Worm (Caenorhabditis elegans) whole organism, young adult: ENCODE measurements around the gene srg-6.

ENCODE experiments used
- B0336.3 ChIP-seq: fragments of 200-800 bp; sonication (Bioruptor generic); IDR thresholded peaks from 2 replicates; pipeline ENCODE4 v1.3.6; 2022; ENCODE audit warnings: missing genetic modification characterization, missing compliant biosample characterization
- C17E4.6 ChIP-seq: fragments of 200-800 bp; sonication (Bioruptor generic); IDR thresholded peaks from 2 replicates; pipeline ENCODE4 v1.3.6; 2022; ENCODE audit warnings: missing genetic modification reagents, missing genetic modification characterization, missing compliant biosample characterization
- T07F8.4 ChIP-seq: sonication (generic microtip); optimal IDR thresholded peaks from 2 replicates; lab custom pipeline; 2016; ENCODE audit warnings: mild to moderate bottlenecking, missing genetic modification characterization, moderate library complexity, missing compliant biosample characterization
- T26A5.8 ChIP-seq: sonication (generic microtip); optimal IDR thresholded peaks from 2 replicates; lab custom pipeline; 2016; ENCODE audit warnings: missing genetic modification characterization, missing compliant biosample characterization
- Y67H2A.10 ChIP-seq: fragments of 200-800 bp; sonication (Bioruptor generic); conservative IDR thresholded peaks from 2 replicates; pipeline ENCODE4 v1.3.6; 2022; ENCODE audit warnings: missing genetic modification reagents, missing genetic modification characterization, missing compliant biosample characterization
- ZK185.1 ChIP-seq: sonication (generic microtip); optimal IDR thresholded peaks from 2 replicates; lab custom pipeline; 2016; ENCODE audit warnings: mild to moderate bottlenecking, missing genetic modification characterization, missing compliant biosample characterization; ENCODE audit not compliant: poor library complexity, severe bottlenecking
- akir-1 ChIP-seq: fragments of 200-800 bp; sonication (Bioruptor generic); optimal IDR thresholded peaks from 2 replicates; lab custom pipeline; 2018; ENCODE audit warnings: mild to moderate bottlenecking, missing genetic modification characterization, moderate library complexity, missing compliant biosample characterization
- athp-1 ChIP-seq: sonication (generic microtip); optimal IDR thresholded peaks from 2 replicates; lab custom pipeline; 2017; ENCODE audit warnings: mild to moderate bottlenecking, missing genetic modification characterization, missing compliant biosample characterization
- attf-5 ChIP-seq: fragments of 200-800 bp; sonication (Bioruptor generic); optimal IDR thresholded peaks from 2 replicates; lab custom pipeline; 2018; ENCODE audit warnings: mild to moderate bottlenecking, missing genetic modification characterization, missing compliant biosample characterization
- bed-2 ChIP-seq: fragments of 200-800 bp; sonication (Bioruptor generic); IDR thresholded peaks from 2 replicates; pipeline ENCODE4 v1.3.6; 2022; ENCODE audit warnings: missing genetic modification reagents, missing genetic modification characterization, missing compliant biosample characterization
- cebp-1 ChIP-seq, 2 experiments: fragments of 200-800 bp in 1 of 2; sonication (Bioruptor generic) in 1 of 2; sonication (generic microtip) in 1 of 2; IDR thresholded peaks in 1 of 2; optimal IDR thresholded peaks in 1 of 2; 2 replicates each; pipeline versions ENCODE4 v1.3.6 to Lab custom; 2017 to 2022; ENCODE audit warnings: missing compliant biosample characterization in 2 of 2, missing genetic modification characterization in 2 of 2, mild to moderate bottlenecking in 1 of 2, missing genetic modification reagents in 1 of 2, moderate library complexity in 1 of 2
- ceh-27 ChIP-seq: fragments of 200-800 bp; sonication (Bioruptor generic); optimal IDR thresholded peaks from 2 replicates; lab custom pipeline; 2018; ENCODE audit warnings: mild to moderate bottlenecking, missing genetic modification characterization, moderate library complexity, missing compliant biosample characterization
- ceh-40 ChIP-seq: fragments of 200-800 bp; sonication (Bioruptor generic); IDR thresholded peaks from 2 replicates; pipeline ENCODE4 v1.3.6; 2022; ENCODE audit warnings: missing genetic modification characterization, missing compliant biosample characterization
- ceh-58 ChIP-seq: fragments of 200-800 bp; sonication (Bioruptor generic); IDR thresholded peaks from 2 replicates; pipeline ENCODE4 v1.3.6; 2022; ENCODE audit warnings: missing genetic modification characterization, missing compliant biosample characterization
- die-1 ChIP-seq: sonication (generic microtip); optimal IDR thresholded peaks from 2 replicates; lab custom pipeline; 2016; ENCODE audit warnings: missing genotype, mild to moderate bottlenecking, missing genetic modification characterization, missing compliant biosample characterization
- dpff-1 ChIP-seq: sonication (generic microtip); optimal IDR thresholded peaks from 2 replicates; lab custom pipeline; 2017; ENCODE audit warnings: mild to moderate bottlenecking, missing genetic modification characterization, missing compliant biosample characterization
- egrh-3 ChIP-seq: fragments of 200-800 bp; sonication (Bioruptor generic); IDR thresholded peaks from 2 replicates; pipeline ENCODE4 v1.3.6; 2022; ENCODE audit warnings: missing genetic modification reagents, missing genetic modification characterization, missing compliant biosample characterization
- him-1 ChIP-seq: sonication (generic microtip); optimal IDR thresholded peaks from 2 replicates; lab custom pipeline; 2016; ENCODE audit warnings: missing genotype, missing genetic modification reagents, missing genetic modification characterization, missing compliant biosample characterization
- hlh-12 ChIP-seq: sonication (generic microtip); optimal IDR thresholded peaks from 2 replicates; lab custom pipeline; 2016; ENCODE audit warnings: missing genetic modification characterization, missing compliant biosample characterization
- hlh-26 ChIP-seq: fragments of 200-800 bp; sonication (Bioruptor generic); conservative IDR thresholded peaks from 2 replicates; pipeline ENCODE4 v1.3.6; 2022; ENCODE audit warnings: missing genetic modification reagents, missing genetic modification characterization, missing compliant biosample characterization
- hmg-1.2 ChIP-seq: fragments of 200-800 bp; sonication (Bioruptor generic); IDR thresholded peaks from 2 replicates; pipeline ENCODE4 v1.3.6; 2022; ENCODE audit warnings: missing genetic modification reagents, missing genetic modification characterization, missing compliant biosample characterization
- hrde-1 ChIP-seq: sonication (generic microtip); optimal IDR thresholded peaks from 2 replicates; lab custom pipeline; 2016; ENCODE audit warnings: missing genetic modification characterization, mild to moderate bottlenecking, missing compliant biosample characterization, moderate library complexity, missing genotype, missing genetic modification reagents, borderline replicate concordance
- lag-1 ChIP-seq: fragments of 200-800 bp; sonication (Bioruptor generic); IDR thresholded peaks from 2 replicates; pipeline ENCODE4 v1.3.6; 2022; ENCODE audit warnings: missing genetic modification reagents, missing genetic modification characterization, missing compliant biosample characterization
- let-607 ChIP-seq, 2 experiments: fragments of 200-800 bp in 1 of 2; sonication (Bioruptor generic) in 1 of 2; sonication (generic microtip) in 1 of 2; optimal IDR thresholded peaks; 2 replicates each; lab custom pipeline; 2016 to 2018; ENCODE audit warnings: mild to moderate bottlenecking in 2 of 2, missing compliant biosample characterization in 2 of 2, missing genetic modification characterization in 2 of 2, moderate library complexity in 2 of 2, missing genotype in 1 of 2
- lin-26 ChIP-seq: fragments of 200-800 bp; sonication (Bioruptor generic); IDR thresholded peaks from 2 replicates; pipeline ENCODE4 v1.3.6; 2022; ENCODE audit warnings: missing genetic modification reagents, missing genetic modification characterization, missing compliant biosample characterization
- lsl-1 ChIP-seq: fragments of 200-800 bp; sonication (Bioruptor generic); optimal IDR thresholded peaks from 2 replicates; lab custom pipeline; 2018; ENCODE audit warnings: mild to moderate bottlenecking, missing genetic modification characterization, moderate library complexity, missing compliant biosample characterization
- madf-6 ChIP-seq: fragments of 200-800 bp; sonication (Bioruptor generic); IDR thresholded peaks from 2 replicates; pipeline ENCODE4 v1.3.6; 2022; ENCODE audit warnings: missing genetic modification reagents, missing genetic modification characterization, missing compliant biosample characterization
- madf-8 ChIP-seq: fragments of 200-800 bp; sonication (Bioruptor generic); conservative IDR thresholded peaks from 2 replicates; pipeline ENCODE4 v1.3.6; 2022; ENCODE audit warnings: missing genetic modification reagents, missing genetic modification characterization, missing compliant biosample characterization
- mcd-1 ChIP-seq: fragments of 200-800 bp; sonication (Bioruptor generic); IDR thresholded peaks from 2 replicates; pipeline ENCODE4 v1.3.6; 2022; ENCODE audit warnings: missing genetic modification reagents, missing genetic modification characterization, missing compliant biosample characterization
- nfya-1 ChIP-seq: sonication (generic microtip); optimal IDR thresholded peaks from 2 replicates; lab custom pipeline; 2017; ENCODE audit warnings: antibody characterized with exemption, missing compliant biosample characterization, missing genetic modification characterization, borderline replicate concordance; ENCODE audit not compliant: insufficient read depth
- nfyb-1 ChIP-seq: fragments of 200-800 bp; sonication (Bioruptor generic); IDR thresholded peaks from 2 replicates; pipeline ENCODE4 v1.3.6; 2022; ENCODE audit warnings: missing genetic modification reagents, missing genetic modification characterization, missing compliant biosample characterization
- nhr-179 ChIP-seq: sonication (generic microtip); optimal IDR thresholded peaks from 2 replicates; lab custom pipeline; 2016; ENCODE audit warnings: mild to moderate bottlenecking, missing genetic modification characterization, missing compliant biosample characterization
- nhr-27 ChIP-seq: fragments of 200-800 bp; sonication (Bioruptor generic); optimal IDR thresholded peaks from 2 replicates; lab custom pipeline; 2018; ENCODE audit warnings: mild to moderate bottlenecking, missing genetic modification characterization, moderate library complexity, missing compliant biosample characterization
- nhr-90 ChIP-seq: sonication (generic microtip); optimal IDR thresholded peaks from 2 replicates; lab custom pipeline; 2016; ENCODE audit warnings: missing genotype, mild to moderate bottlenecking, missing genetic modification characterization, missing compliant biosample characterization
- rec-8 ChIP-seq, 2 experiments: sonication (generic microtip); optimal IDR thresholded peaks; 2 replicates each; lab custom pipeline; 2016; ENCODE audit warnings: mild to moderate bottlenecking in 2 of 2, missing genetic modification characterization in 2 of 2, missing genetic modification reagents in 2 of 2, missing genotype in 2 of 2, missing biosample characterization in 1 of 2, missing compliant biosample characterization in 1 of 2, moderate library complexity in 1 of 2
- rpc-1 ChIP-seq, 2 experiments: fragments of 150-350 bp in 1 of 2; sonication (generic microtip) in 1 of 2; optimal IDR thresholded peaks; 2 replicates each; lab custom pipeline; 2014 to 2018; ENCODE audit warnings: missing biosample characterization in 1 of 2, missing genetic modification characterization in 1 of 2, missing genetic modification reagents in 1 of 2, missing genotype in 1 of 2
- snpc-3.4 ChIP-seq: sonication (generic microtip); optimal IDR thresholded peaks from 2 replicates; lab custom pipeline; 2017; ENCODE audit warnings: missing genetic modification characterization, mild to moderate bottlenecking, missing compliant biosample characterization, antibody characterized with exemption, moderate library complexity, missing genotype, missing genetic modification reagents
- tbx-9 ChIP-seq: sonication (generic microtip); optimal IDR thresholded peaks from 2 replicates; lab custom pipeline; 2016; ENCODE audit warnings: borderline replicate concordance, missing genetic modification characterization, inconsistent platforms, missing compliant biosample characterization
- tlf-1 ChIP-seq: fragments of 200-800 bp; sonication (Bioruptor generic); optimal IDR thresholded peaks from 2 replicates; lab custom pipeline; 2018; ENCODE audit warnings: mild to moderate bottlenecking, missing genetic modification characterization, missing compliant biosample characterization
- xnd-1 ChIP-seq: sonication (generic microtip); optimal IDR thresholded peaks from 2 replicates; lab custom pipeline; 2016; ENCODE audit warnings: missing genotype, missing genetic modification reagents, missing genetic modification characterization, missing compliant biosample characterization
- ztf-22 ChIP-seq: fragments of 200-800 bp; sonication (Bioruptor generic); optimal IDR thresholded peaks from 2 replicates; lab custom pipeline; 2018; ENCODE audit warnings: mild to moderate bottlenecking, missing genetic modification characterization, moderate library complexity, missing compliant biosample characterization
- ztf-28 ChIP-seq: fragments of 200-800 bp; sonication (Bioruptor generic); IDR thresholded peaks from 2 replicates; pipeline ENCODE4 v1.3.6; 2022; ENCODE audit warnings: missing genetic modification reagents, missing genetic modification characterization, missing compliant biosample characterization
- ztf-6 ChIP-seq: fragments of 200-800 bp; sonication (Bioruptor generic); IDR thresholded peaks from 2 replicates; pipeline ENCODE4 v1.3.6; 2022; ENCODE audit warnings: missing genetic modification reagents, missing genetic modification characterization, missing compliant biosample characterization

Gene srg-6

DNA sequence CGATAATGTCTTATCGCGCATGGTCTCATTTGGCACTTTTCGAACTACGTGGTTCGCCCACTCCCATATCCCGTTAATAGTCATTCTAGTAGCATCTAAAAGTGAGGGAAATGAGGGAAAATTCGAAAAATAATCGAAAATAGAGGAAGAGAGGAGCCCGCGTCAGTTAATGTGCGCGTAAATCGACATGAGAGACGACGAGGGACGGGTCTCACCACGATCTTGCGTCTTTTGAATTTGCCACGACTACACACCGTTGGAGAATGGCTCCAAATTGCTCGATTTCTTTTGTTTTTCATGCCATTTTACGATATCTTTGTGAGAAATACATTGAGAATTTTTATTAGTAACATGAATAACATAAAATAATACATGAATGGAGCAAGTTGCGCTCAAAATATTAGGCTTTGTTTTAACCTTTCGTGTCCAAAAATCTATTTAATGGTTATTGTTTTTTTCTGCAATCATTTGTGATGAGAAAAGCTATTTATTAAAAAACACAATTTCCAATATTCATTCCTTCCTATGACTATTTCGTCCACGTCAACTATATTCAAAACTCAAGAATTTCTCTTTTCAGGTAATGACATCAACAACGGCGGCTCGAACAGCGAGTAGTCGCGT is 17.6 kb downstream of the srg-6 start, which contains the start of the genes gen-1 and stt-3 (continued):
- TF ChIP-seq ztf-22 = no peak
- no peak for TF ChIP-seq egrh-3 (GFP tag; lab: Robert Waterston, UW)
- peak; percentile 8 for TF ChIP-seq lsl-1 (GFP tag; lab: Kevin White, UChicago)
- TF ChIP-seq hmg-1.2 (GFP tag; lab: Robert Waterston, UW) = peak; percentile 27; the same call in 1 of the 2 replicates
- TF ChIP-seq tlf-1 = no peak
- TF ChIP-seq athp-1 = no peak
- TF ChIP-seq rec-8 (tag; optimal IDR thresholded peaks at IDR 0.05; lab: Kevin White, UChicago) = no peak
- TF ChIP-seq xnd-1 (tag; lab: Kevin White, UChicago) = no peak
- TF ChIP-seq madf-8 (GFP tag; lab: Robert Waterston, UW) = no peak
- no peak for TF ChIP-seq ZK185.1 (tag; lab: Kevin White, UChicago)
- TF ChIP-seq let-607 (tag; optimal IDR thresholded peaks at IDR 0.05; lab: Kevin White, UChicago) = peak in 1 of 2 experiments; percentile 27
- no peak for TF ChIP-seq nfyb-1
- no peak for TF ChIP-seq madf-6 (GFP tag; lab: Robert Waterston, UW)

DNA sequence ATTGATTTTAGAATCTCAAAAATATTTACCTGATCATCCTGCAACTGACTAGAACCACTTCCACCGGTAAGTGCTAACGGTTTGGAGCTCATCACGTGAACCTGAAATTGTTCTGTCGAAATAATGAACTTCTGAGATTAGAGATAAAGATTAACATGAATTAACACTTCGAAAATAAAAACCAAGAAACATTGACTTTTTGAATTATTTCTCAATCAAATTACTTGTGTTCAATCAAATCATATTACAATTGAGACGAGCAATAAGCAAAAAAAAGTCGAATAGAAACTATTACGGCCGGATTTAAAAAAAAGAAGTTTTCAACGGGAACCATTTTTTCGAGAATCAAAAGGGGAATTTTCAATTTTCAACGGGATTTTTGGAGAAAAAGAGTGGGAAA is 20.1 kb downstream of the srg-6 start, which contains the start of gene bcas-2:
Gene bcas-2 (minus strand): TSS at position 101 of the 400 bp plus-strand sequence.
- TF ChIP-seq mcd-1 (GFP tag; lab: Robert Waterston, UW) = no peak
- TF ChIP-seq C17E4.6 (GFP tag; lab: Robert Waterston, UW) = no peak
- no peak for TF ChIP-seq him-1 (tag; lab: Kevin White, UChicago)
- TF ChIP-seq tbx-9 (tag; lab: Kevin White, UChicago) = no peak
- TF ChIP-seq B0336.3 (GFP tag; lab: Robert Waterston, UW) = no peak
- TF ChIP-seq nhr-179 (tag; lab: Kevin White, UChicago) = no peak
- TF ChIP-seq hlh-12 (tag; lab: Kevin White, UChicago) = no peak
- no peak for TF ChIP-seq cebp-1 (GFP tag; IDR thresholded peaks at IDR 0.05; lab: Robert Waterston, UW)
- TF ChIP-seq cebp-1 (tag; optimal IDR thresholded peaks at IDR 0.05; lab: Kevin White, UChicago) = no peak
- TF ChIP-seq nhr-27 = no peak
- TF ChIP-seq lag-1 (GFP tag; lab: Robert Waterston, UW) = no peak
- TF ChIP-seq die-1 = no peak
- TF ChIP-seq dpff-1 (tag; lab: Kevin White, UChicago) = no peak
- TF ChIP-seq ceh-40 (GFP tag; lab: Robert Waterston, UW) = no peak
- no peak for TF ChIP-seq rpc-1 (optimal IDR thresholded peaks at IDR 0.05; lab: Kevin White, UChicago)
- TF ChIP-seq rpc-1 (tag; optimal IDR thresholded peaks at IDR 0.05; lab: Kevin White, UChicago) = no peak
- TF ChIP-seq Y67H2A.10 = no peak
- TF ChIP-seq ceh-27 (GFP tag; lab: Kevin White, UChicago) = no peak
- TF ChIP-seq hlh-26 (GFP tag; lab: Robert Waterston, UW) = no peak
- no peak for TF ChIP-seq T26A5.8 (tag; lab: Kevin White, UChicago)
- no peak for TF ChIP-seq nhr-90 (tag; lab: Kevin White, UChicago)
- no peak for TF ChIP-seq snpc-3.4 (tag; lab: Kevin White, UChicago)

- no peak for TF ChIP-seq bed-2 (GFP tag; lab: Robert Waterston, UW)
- TF ChIP-seq attf-5 (GFP tag; lab: Kevin White, UChicago) = no peak
- TF ChIP-seq lin-26 = no peak
- no peak for TF ChIP-seq nfyb-1
- TF ChIP-seq hrde-1 (tag; lab: Kevin White, UChicago) = no peak
- TF ChIP-seq ztf-6 (GFP tag; lab: Robert Waterston, UW) = no peak
- TF ChIP-seq tlf-1 = no peak
- no peak for TF ChIP-seq ceh-58 (GFP tag; lab: Robert Waterston, UW)
- TF ChIP-seq akir-1 (GFP tag; lab: Kevin White, UChicago) = no peak
- no peak for TF ChIP-seq ztf-28 (GFP tag; lab: Robert Waterston, UW)
- TF ChIP-seq nfya-1 (tag; lab: Kevin White, UChicago) = no peak
- TF ChIP-seq T07F8.4 = no peak
- no peak for TF ChIP-seq ZK185.1 (tag; lab: Kevin White, UChicago)
- no peak for TF ChIP-seq madf-6 (GFP tag; lab: Robert Waterston, UW)
Observed at ce11 chrIII:6240528-6240927, 25.3 kb downstream of the srg-6 start, which contains the start of gene T12A2.3. Gene T12A2.3, plus strand, starts transcription at chrIII:6240828.
